Worm (Caenorhabditis elegans): ENCODE measurements around the gene C24B9.3.

Gene C24B9.3

ce11 chrV:2694389-2694788 is 17.0 kb downstream of the C24B9.3 start, which contains the start of gene Y45G12B.2 (continued):
- TF ChIP-seq madf-6 (GFP tag; IDR thresholded peaks at IDR 0.05) (peak; percentile 63; the same call in 1 of the 2 replicates), Y53F4B.3 (GFP tag; IDR thresholded peaks at IDR 0.05) (no peak), lsy-27 (tag; optimal IDR thresholded peaks at IDR 0.05; ENCODE audit: borderline replicate concordance, insufficient read depth) (no peak), C06A6.2 (GFP tag; conservative IDR thresholded peaks at IDR 0.05) (no peak), F52B5.7 (tag; optimal IDR thresholded peaks at IDR 0.05) (no peak), ama-1 (optimal IDR thresholded peaks at IDR 0.05) (no peak), ama-1 (GFP tag; optimal IDR thresholded peaks at IDR 0.05) (no peak), Y95B8A.8 (GFP tag; IDR thresholded peaks at IDR 0.05) (peak; percentile 41; the same call in 1 of the 2 replicates), F39B2.1 (GFP tag; IDR thresholded peaks at IDR 0.05) (no peak), hlh-12 (tag; optimal IDR thresholded peaks at IDR 0.05) (no peak), F22D6.2 (tag; optimal IDR thresholded peaks at IDR 0.05) (no peak), aptf-3 (GFP tag; IDR thresholded peaks at IDR 0.05) (no peak), tbx-9 (tag; optimal IDR thresholded peaks at IDR 0.05; ENCODE audit: borderline replicate concordance) (no peak), cebp-2 (GFP tag; IDR thresholded peaks at IDR 0.05) (no peak), mes-4 (tag; optimal IDR thresholded peaks at IDR 0.05) (no peak), Y79H2A.3 (GFP tag; conservative IDR thresholded peaks at IDR 0.05) (no peak), F57C9.4 (tag; optimal IDR thresholded peaks at IDR 0.05) (no peak), hmg-20 (GFP tag; IDR thresholded peaks at IDR 0.05) (no peak), B0019.2 (GFP tag; conservative IDR thresholded peaks at IDR 0.05) (no peak), nfya-2 (GFP tag; IDR thresholded peaks at IDR 0.05) (no peak), ceh-100 (GFP tag; IDR thresholded peaks at IDR 0.05) (no peak), unc-130 (GFP tag; optimal IDR thresholded peaks at IDR 0.05) (no peak), D2030.7 (GFP tag; IDR thresholded peaks at IDR 0.05) (peak; percentile 56; the same call in 1 of the 2 replicates), ceh-58 (GFP tag; IDR thresholded peaks at IDR 0.05) (no peak), nhr-90 (tag; optimal IDR thresholded peaks at IDR 0.05) (no peak), ztf-28 (GFP tag; IDR thresholded peaks at IDR 0.05) (no peak), ztf-6 (GFP tag; IDR thresholded peaks at IDR 0.05) (no peak), unc-62 (GFP tag; optimal IDR thresholded peaks at IDR 0.05) (no peak), ccch-3 (GFP tag; optimal IDR thresholded peaks at IDR 0.05) (no peak), rpc-1 (optimal IDR thresholded peaks at IDR 0.05) (no peak), rpc-1 (tag; optimal IDR thresholded peaks at IDR 0.05) (no peak)

- TF ChIP-seq mcd-1 (GFP tag; IDR thresholded peaks at IDR 0.05), result peak; percentile 55; the same call in 1 of the 2 replicates
Observed at ce11 chrV:2691703-2692102, 19.7 kb downstream of the C24B9.3 start.

- TF ChIP-seq F33H1.4 (GFP tag; IDR thresholded peaks at IDR 0.05) (0 out of 2 replicates have a peak, but pooled peaks have one; percentile 26), let-607 (tag; optimal IDR thresholded peaks at IDR 0.05) (no peak), mes-4 (tag; optimal IDR thresholded peaks at IDR 0.05) (no peak), madf-8 (GFP tag; conservative IDR thresholded peaks at IDR 0.05) (peak; percentile 45), madf-6 (GFP tag; IDR thresholded peaks at IDR 0.05) (peak; percentile 67), xnd-1 (tag; optimal IDR thresholded peaks at IDR 0.05) (peak; percentile 42), efl-1 (GFP tag; optimal IDR thresholded peaks at IDR 0.05) (peak; percentile 58), die-1 (tag; optimal IDR thresholded peaks at IDR 0.05) (no peak)
Observed at ce11 chrV:2690948-2691347, 20.5 kb downstream of the C24B9.3 start.

All from whole organism, young adult.